Worm (Caenorhabditis elegans) whole organism, L4 larva: Measurements from ENCODE around the gene ZK856.16.

Experiments
- F10B5.3 ChIP-seq: sonication (generic microtip); optimal IDR thresholded peaks from 2 replicates; lab custom pipeline; 2016; ENCODE audit warnings: mild to moderate bottlenecking, missing genetic modification characterization, missing compliant biosample characterization
- F26F4.8 ChIP-seq: fragments of 200-800 bp; sonication (Bioruptor generic); conservative IDR thresholded peaks from 2 replicates; pipeline ENCODE4 v1.3.6; 2022; ENCODE audit warnings: missing genetic modification characterization, missing compliant biosample characterization
- F37D6.2 ChIP-seq: sonication (generic microtip); optimal IDR thresholded peaks from 2 replicates; lab custom pipeline; 2016; ENCODE audit warnings: mild to moderate bottlenecking, missing genetic modification characterization, missing compliant biosample characterization
- F44E2.7 ChIP-seq: fragments of 200-800 bp; sonication (Bioruptor generic); IDR thresholded peaks from 2 replicates; pipeline ENCODE4 v2.1.2; 2022; ENCODE audit warnings: missing genetic modification characterization, missing compliant biosample characterization
- R02D3.7 ChIP-seq: fragments of 150-350 bp; sonication (generic microtip); optimal IDR thresholded peaks from 3 replicates; lab custom pipeline; 2014; ENCODE audit warnings: missing biosample characterization, missing genetic modification characterization
- T26A8.4 ChIP-seq: fragments of 200-800 bp; sonication (Bioruptor generic); IDR thresholded peaks from 2 replicates; pipeline ENCODE4 v1.3.6; 2022; ENCODE audit warnings: missing genetic modification characterization, missing compliant biosample characterization
- Y48G9A.11 ChIP-seq: fragments of 200-800 bp; sonication (Bioruptor generic); IDR thresholded peaks from 2 replicates; pipeline ENCODE4 v1.3.6; 2022; ENCODE audit warnings: missing genetic modification reagents, missing genetic modification characterization, missing compliant biosample characterization
- ZK337.2 ChIP-seq: fragments of 200-800 bp; sonication (Bioruptor generic); IDR thresholded peaks from 2 replicates; pipeline ENCODE4 v1.3.6; 2022; ENCODE audit warnings: missing genetic modification reagents, missing genetic modification characterization, missing compliant biosample characterization
- ZK546.5 ChIP-seq, 2 experiments: sonication (generic microtip); optimal IDR thresholded peaks; 2 replicates each; lab custom pipeline; 2017; ENCODE audit warnings: missing biosample characterization in 2 of 2, missing genetic modification characterization in 2 of 2
- aha-1 ChIP-seq: fragments of 150-350 bp; peaks from one replicate; lab custom pipeline; 2014; ENCODE audit warnings: missing biosample characterization, missing genetic modification characterization
- arid-1 ChIP-seq: fragments of 200-800 bp; sonication (Bioruptor generic); conservative IDR thresholded peaks from 2 replicates; pipeline ENCODE4 v1.3.6; 2022; ENCODE audit warnings: missing genetic modification reagents, missing genetic modification characterization, missing compliant biosample characterization
- ceh-82 ChIP-seq: sonication (generic microtip); optimal IDR thresholded peaks from 2 replicates; lab custom pipeline; 2017; ENCODE audit warnings: missing biosample characterization, missing genetic modification characterization
- daf-16 ChIP-seq, 3 experiments: sonication (generic microtip); optimal IDR thresholded peaks; 2 replicates each; lab custom pipeline; 2016 to 2017; ENCODE audit warnings: missing genetic modification characterization in 3 of 3, missing genetic modification reagents in 3 of 3, mild to moderate bottlenecking in 2 of 3, missing compliant biosample characterization in 2 of 3, missing biosample characterization in 1 of 3, moderate library complexity in 1 of 3
- daf-19 ChIP-seq: fragments of 200-800 bp; sonication (Bioruptor generic); conservative IDR thresholded peaks from 2 replicates; pipeline ENCODE4 v1.3.6; 2022; ENCODE audit warnings: missing genetic modification characterization, missing compliant biosample characterization
- daf-8 ChIP-seq: fragments of 200-800 bp; sonication (Bioruptor generic); IDR thresholded peaks from 2 replicates; pipeline ENCODE4 v1.3.6; 2022; ENCODE audit warnings: missing genetic modification characterization, missing compliant biosample characterization
- duxl-1 ChIP-seq: sonication (generic microtip); optimal IDR thresholded peaks from 2 replicates; lab custom pipeline; 2016; ENCODE audit warnings: mild to moderate bottlenecking, missing genetic modification characterization, moderate library complexity, missing compliant biosample characterization; ENCODE audit not compliant: poor library complexity
- fkh-10 ChIP-seq: fragments of 150-350 bp; optimal IDR thresholded peaks from 2 replicates; lab custom pipeline; 2014; ENCODE audit warnings: missing biosample characterization, missing genetic modification reagents, missing genetic modification characterization
- hmg-1.1 ChIP-seq: fragments of 200-800 bp; sonication (Bioruptor generic); IDR thresholded peaks from 2 replicates; pipeline ENCODE4 v1.3.6; 2022; ENCODE audit warnings: missing genetic modification reagents, missing genetic modification characterization, missing compliant biosample characterization
- lin-15B ChIP-seq: fragments of 150-350 bp; sonication (generic microtip); optimal IDR thresholded peaks from 3 replicates; lab custom pipeline; 2014; ENCODE audit warnings: missing biosample characterization, missing genetic modification characterization
- lin-39 ChIP-seq: fragments of 150-350 bp; optimal IDR thresholded peaks from 2 replicates; lab custom pipeline; 2014; ENCODE audit warnings: missing biosample characterization, missing genetic modification reagents, missing genetic modification characterization
- lsy-2 ChIP-seq, 2 experiments: fragments of 150-350 bp in 1 of 2; sonication (generic microtip) in 1 of 2; optimal IDR thresholded peaks; 2 replicates each; lab custom pipeline; 2014 to 2017; ENCODE audit warnings: missing biosample characterization in 2 of 2, missing genetic modification characterization in 2 of 2
- mdt-29 ChIP-seq: fragments of 200-800 bp; sonication (Bioruptor generic); IDR thresholded peaks from 2 replicates; pipeline ENCODE4 v1.3.6; 2022; ENCODE audit warnings: missing genetic modification reagents, missing genetic modification characterization, missing compliant biosample characterization
- mes-2 ChIP-seq: sonication (generic microtip); optimal IDR thresholded peaks from 2 replicates; lab custom pipeline; 2016; ENCODE audit warnings: missing genotype, mild to moderate bottlenecking, missing genetic modification characterization, missing compliant biosample characterization; ENCODE audit not compliant: poor library complexity, severe bottlenecking
- mxl-2 ChIP-seq: fragments of 200-800 bp; sonication (Bioruptor generic); conservative IDR thresholded peaks from 2 replicates; pipeline ENCODE4 v1.3.6; 2022; ENCODE audit warnings: missing genetic modification reagents, missing genetic modification characterization, missing compliant biosample characterization
- nhr-10 ChIP-seq: fragments of 150-350 bp; optimal IDR thresholded peaks from 2 replicates; lab custom pipeline; 2014; ENCODE audit warnings: missing biosample characterization, missing genetic modification characterization
- nhr-102 ChIP-seq: sonication (generic microtip); optimal IDR thresholded peaks from 2 replicates; lab custom pipeline; 2016; ENCODE audit warnings: mild to moderate bottlenecking, missing genetic modification characterization, moderate library complexity, missing compliant biosample characterization
- nhr-237 ChIP-seq: sonication (generic microtip); optimal IDR thresholded peaks from 2 replicates; lab custom pipeline; 2017; ENCODE audit warnings: missing biosample characterization, missing genetic modification characterization
- nhr-28 ChIP-seq: fragments of 150-350 bp; optimal IDR thresholded peaks from 2 replicates; lab custom pipeline; 2014; ENCODE audit warnings: missing biosample characterization, missing genetic modification characterization
- nhr-41 ChIP-seq: fragments of 200-800 bp; sonication (Bioruptor generic); IDR thresholded peaks from 2 replicates; pipeline ENCODE4 v1.3.6; 2022; ENCODE audit warnings: missing genetic modification reagents, missing genetic modification characterization, missing compliant biosample characterization
- nhr-42 ChIP-seq: fragments of 200-800 bp; sonication (Bioruptor generic); IDR thresholded peaks from 2 replicates; pipeline ENCODE4 v1.3.6; 2022; ENCODE audit warnings: missing genetic modification characterization, missing compliant biosample characterization
- nhr-48 ChIP-seq: sonication (generic microtip); optimal IDR thresholded peaks from 2 replicates; lab custom pipeline; 2016; ENCODE audit warnings: mild to moderate bottlenecking, missing genetic modification characterization, missing compliant biosample characterization
- nhr-76 ChIP-seq: fragments of 150-350 bp; optimal IDR thresholded peaks from 2 replicates; lab custom pipeline; 2014; ENCODE audit warnings: missing biosample characterization, missing genetic modification characterization
- nhr-77 ChIP-seq: fragments of 150-350 bp; optimal IDR thresholded peaks from 2 replicates; lab custom pipeline; 2014; ENCODE audit warnings: missing biosample characterization, missing genetic modification characterization
- pha-4 ChIP-seq, 2 experiments: fragments of 150-350 bp in 1 of 2; fragments of 200-800 bp in 1 of 2; sonication (Bioruptor generic) in 1 of 2; IDR thresholded peaks in 1 of 2; optimal IDR thresholded peaks in 1 of 2; 2 replicates each; pipeline versions ENCODE4 v1.3.6 to Lab custom; 2014 to 2022; ENCODE audit warnings: missing genetic modification characterization in 2 of 2, missing genetic modification reagents in 2 of 2, missing biosample characterization in 1 of 2, missing compliant biosample characterization in 1 of 2
- php-3 ChIP-seq: fragments of 200-800 bp; sonication (Bioruptor generic); IDR thresholded peaks from 2 replicates; pipeline ENCODE4 v1.3.6; 2022; ENCODE audit warnings: missing genetic modification reagents, missing genetic modification characterization, missing compliant biosample characterization
- pqm-1 ChIP-seq: sonication (generic microtip); optimal IDR thresholded peaks from 2 replicates; lab custom pipeline; 2017; ENCODE audit warnings: missing biosample characterization, missing genetic modification characterization
- rbr-2 ChIP-seq: sonication (generic microtip); optimal IDR thresholded peaks from 2 replicates; lab custom pipeline; 2016; ENCODE audit warnings: missing genotype, missing genetic modification characterization, missing compliant biosample characterization
- skn-1 ChIP-seq: fragments of 150-350 bp; optimal IDR thresholded peaks from 2 replicates; lab custom pipeline; 2014; ENCODE audit warnings: missing biosample characterization, missing genetic modification characterization
- spr-1 ChIP-seq: sonication (generic microtip); optimal IDR thresholded peaks from 2 replicates; lab custom pipeline; 2016; ENCODE audit warnings: mild to moderate bottlenecking, missing genetic modification characterization, missing compliant biosample characterization
- spr-3 ChIP-seq: fragments of 200-800 bp; sonication (Bioruptor generic); optimal IDR thresholded peaks from 2 replicates; lab custom pipeline; 2018; ENCODE audit warnings: mild to moderate bottlenecking, missing genetic modification characterization, missing compliant biosample characterization
- unc-39 ChIP-seq: sonication (generic microtip); optimal IDR thresholded peaks from 2 replicates; lab custom pipeline; 2017; ENCODE audit warnings: missing biosample characterization, missing genetic modification characterization
- unc-62 ChIP-seq, 3 experiments: fragments of 150-350 bp in 1 of 3; sonication (generic microtip); optimal IDR thresholded peaks in 2 of 3; peaks in 1 of 3; 1 replicate in 1 of 3; 2 replicates in 2 of 3; lab custom pipeline; 2014 to 2017; ENCODE audit warnings: missing biosample characterization in 3 of 3, missing genetic modification characterization in 3 of 3, missing genetic modification reagents in 3 of 3, missing genotype in 1 of 3
- vab-7 ChIP-seq: fragments of 200-800 bp; sonication (Bioruptor generic); IDR thresholded peaks from 2 replicates; pipeline ENCODE4 v1.3.6; 2022; ENCODE audit warnings: missing genetic modification reagents, missing genetic modification characterization, missing compliant biosample characterization
- zip-2 ChIP-seq: fragments of 150-350 bp; optimal IDR thresholded peaks from 2 replicates; lab custom pipeline; 2014; ENCODE audit warnings: missing biosample characterization, missing genetic modification characterization

The ZK856.16 gene

DNA sequence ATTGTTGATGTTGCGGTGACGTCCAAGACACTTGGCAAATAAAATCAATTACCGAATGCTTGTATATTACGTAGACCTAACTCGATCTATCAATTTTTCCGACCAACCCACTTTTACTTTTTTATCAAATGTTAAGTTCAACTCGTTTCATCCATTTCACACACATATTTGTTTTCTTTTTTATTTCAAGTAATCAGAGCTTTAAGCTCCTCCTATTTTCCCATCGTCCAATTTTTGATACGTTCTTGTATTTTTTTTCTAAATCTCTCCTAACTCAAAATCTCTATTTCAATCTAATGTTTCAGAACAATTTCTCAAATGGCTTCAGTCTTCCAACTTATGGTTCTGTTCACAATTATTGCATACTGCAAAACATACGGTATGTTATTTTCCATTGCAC, 7.0 kb downstream of the ZK856.16 start, which contains the start of gene ZK856.6:
Gene ZK856.6, plus strand, starts transcription at position 301 of the 400 bp plus-strand sequence.
- TF ChIP-seq php-3 (GFP tag; lab: Robert Waterston, UW): no peak
- TF ChIP-seq fkh-10: no peak
- TF ChIP-seq F44E2.7 (GFP tag; lab: Robert Waterston, UW): no peak
- no peak for TF ChIP-seq F26F4.8 (GFP tag; lab: Robert Waterston, UW)
- no peak for TF ChIP-seq lin-15B (tag; lab: Kevin White, UChicago)
- TF ChIP-seq unc-39 (tag; lab: Kevin White, UChicago): no peak
- TF ChIP-seq ZK337.2 (GFP tag; lab: Robert Waterston, UW): no peak
- TF ChIP-seq skn-1 (tag; lab: Kevin White, UChicago): no peak
- TF ChIP-seq lin-39: no peak
- TF ChIP-seq spr-3 (GFP tag; lab: Kevin White, UChicago): no peak
- TF ChIP-seq nhr-48: no peak
- TF ChIP-seq lsy-2 (tag; optimal IDR thresholded peaks at IDR 0.05; lab: Kevin White, UChicago): no peak
- no peak for TF ChIP-seq unc-62 (GFP tag; optimal IDR thresholded peaks at IDR 0.05 in 1 of 2; lab: Kevin White, UChicago)
- TF ChIP-seq unc-62 (tag; optimal IDR thresholded peaks at IDR 0.05; lab: Kevin White, UChicago): no peak
- no peak for TF ChIP-seq mxl-2 (GFP tag; lab: Robert Waterston, UW)
- no peak for TF ChIP-seq pqm-1 (tag; lab: Kevin White, UChicago)
- no peak for TF ChIP-seq arid-1 (GFP tag; lab: Robert Waterston, UW)

DNA sequence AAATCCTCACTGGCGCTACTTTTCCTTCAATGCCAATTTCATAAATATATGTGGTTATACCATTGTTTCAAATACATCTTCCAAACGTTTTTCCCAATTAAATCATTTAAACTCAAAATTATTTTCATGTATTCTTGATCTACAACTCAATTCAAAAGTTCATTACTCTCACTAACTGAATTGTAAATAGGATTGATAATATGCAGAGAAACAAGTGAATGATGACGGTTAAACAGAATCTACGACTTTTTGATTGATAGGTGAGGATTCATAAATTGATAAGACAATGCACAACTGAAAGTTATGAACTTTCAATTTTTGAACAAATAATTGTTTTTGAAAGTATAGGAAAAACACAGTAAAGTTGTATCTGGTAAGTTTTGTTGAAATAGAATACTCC, 14.1 kb downstream of the ZK856.16 start:
- TF ChIP-seq nhr-10 (tag; lab: Kevin White, UChicago) (no peak), nhr-28 (tag; lab: Kevin White, UChicago) (peak; percentile 23), nhr-42 (GFP tag; lab: Robert Waterston, UW) (no peak), mdt-29 (GFP tag; lab: Robert Waterston, UW) (no peak), nhr-77 (tag; lab: Kevin White, UChicago) (no peak), fkh-10 (no peak), Y48G9A.11 (GFP tag; lab: Robert Waterston, UW) (no peak), ZK546.5 (tag; optimal IDR thresholded peaks at IDR 0.05; lab: Kevin White, UChicago) (no peak), mes-2 (no peak), zip-2 (no peak), arid-1 (GFP tag; lab: Robert Waterston, UW) (no peak), pqm-1 (tag; lab: Kevin White, UChicago) (peak; percentile 11), rbr-2 (tag; lab: Kevin White, UChicago) (no peak), aha-1 (tag; lab: Kevin White, UChicago) (peak; percentile 41), skn-1 (tag; lab: Kevin White, UChicago) (no peak), nhr-48 (no peak), duxl-1 (no peak), nhr-102 (tag; lab: Kevin White, UChicago) (no peak), unc-62 (GFP tag; optimal IDR thresholded peaks at IDR 0.05 in 1 of 2; lab: Kevin White, UChicago) (peak in 1 of 2 experiments; percentile 13), unc-62 (tag; optimal IDR thresholded peaks at IDR 0.05; lab: Kevin White, UChicago) (no peak), daf-19 (GFP tag; lab: Robert Waterston, UW) (no peak), F37D6.2 (tag; lab: Kevin White, UChicago) (no peak), T26A8.4 (GFP tag; lab: Robert Waterston, UW) (no peak), R02D3.7 (no peak), spr-3 (GFP tag; lab: Kevin White, UChicago) (no peak), F10B5.3 (tag; lab: Kevin White, UChicago) (no peak), nhr-237 (tag; lab: Kevin White, UChicago) (no peak), hmg-1.1 (GFP tag; lab: Robert Waterston, UW) (no peak), spr-1 (tag; lab: Kevin White, UChicago) (no peak), nhr-76 (no peak), daf-8 (no peak), nhr-41 (GFP tag; lab: Robert Waterston, UW) (no peak), ceh-82 (tag; lab: Kevin White, UChicago) (no peak), php-3 (GFP tag; lab: Robert Waterston, UW) (peak; percentile 14; the same call in 1 of the 2 replicates), vab-7 (GFP tag; lab: Robert Waterston, UW) (no peak), daf-16 (GFP tag; optimal IDR thresholded peaks at IDR 0.05; lab: Kevin White, UChicago) (no peak), daf-16 (tag; optimal IDR thresholded peaks at IDR 0.05; lab: Kevin White, UChicago) (peak; percentile 91), pha-4 (GFP tag; IDR thresholded peaks at IDR 0.05; lab: Robert Waterston, UW) (no peak), pha-4 (tag; optimal IDR thresholded peaks at IDR 0.05; lab: Kevin White, UChicago) (no peak)
